Worm (Caenorhabditis elegans) whole organism, L1 larva: ENCODE measurements around the gene grl-15.

ENCODE experiments used
- C04F5.9 ChIP-seq: sonication (generic microtip); optimal IDR thresholded peaks from 2 replicates; lab custom pipeline; 2016; ENCODE audit warnings: missing genetic modification characterization, missing compliant biosample characterization
- aha-1 ChIP-seq: fragments of 150-350 bp; optimal IDR thresholded peaks from 2 replicates; lab custom pipeline; 2014; ENCODE audit warnings: missing biosample characterization, missing genetic modification characterization
- ama-1 ChIP-seq: fragments of 150-350 bp; optimal IDR thresholded peaks from 2 replicates; lab custom pipeline; 2014
- blmp-1 ChIP-seq: fragments of 150-350 bp; optimal IDR thresholded peaks from 2 replicates; lab custom pipeline; 2014; ENCODE audit warnings: missing biosample characterization, missing genetic modification characterization
- ceh-8 ChIP-seq: fragments of 200-800 bp; sonication (Bioruptor generic); optimal IDR thresholded peaks from 2 replicates; lab custom pipeline; 2018; ENCODE audit warnings: mild to moderate bottlenecking, missing genetic modification characterization, moderate library complexity, missing compliant biosample characterization
- ceh-88 ChIP-seq: fragments of 200-800 bp; sonication (Bioruptor generic); IDR thresholded peaks from 2 replicates; pipeline ENCODE4 v1.3.6; 2022; ENCODE audit warnings: missing genetic modification characterization, missing compliant biosample characterization
- ceh-90 ChIP-seq: sonication (generic microtip); optimal IDR thresholded peaks from 2 replicates; lab custom pipeline; 2016; ENCODE audit warnings: missing genetic modification characterization, missing compliant biosample characterization
- ces-1 ChIP-seq: fragments of 150-350 bp; optimal IDR thresholded peaks from 2 replicates; lab custom pipeline; 2014; ENCODE audit warnings: missing biosample characterization, missing genetic modification reagents, missing genetic modification characterization
- dpl-1 ChIP-seq, 3 experiments: fragments of 150-350 bp in 2 of 3; sonication (generic microtip) in 1 of 3; optimal IDR thresholded peaks; 2 replicates each; lab custom pipeline; 2014 to 2017; ENCODE audit warnings: missing biosample characterization in 3 of 3, missing genetic modification characterization in 3 of 3, missing genetic modification reagents in 3 of 3
- dsc-1 ChIP-seq: sonication (generic microtip); optimal IDR thresholded peaks from 2 replicates; lab custom pipeline; 2016; ENCODE audit warnings: mild to moderate bottlenecking, missing genetic modification characterization, missing compliant biosample characterization
- efl-1 ChIP-seq, 4 experiments: fragments of 150-350 bp; optimal IDR thresholded peaks in 3 of 4; peaks in 1 of 4; 1 replicate in 1 of 4; 2 replicates in 3 of 4; lab custom pipeline; 2014; ENCODE audit warnings: missing biosample characterization in 2 of 4, missing genetic modification characterization in 2 of 4, missing genetic modification reagents in 2 of 4
- fkh-10 ChIP-seq: sonication (generic microtip); optimal IDR thresholded peaks from 2 replicates; lab custom pipeline; 2017; ENCODE audit warnings: missing biosample characterization, missing genetic modification reagents, missing genetic modification characterization
- fkh-8 ChIP-seq: sonication (generic microtip); optimal IDR thresholded peaks from 2 replicates; lab custom pipeline; 2016; ENCODE audit warnings: mild to moderate bottlenecking, missing genetic modification characterization, missing compliant biosample characterization
- grh-1 ChIP-seq: fragments of 200-800 bp; sonication (Bioruptor generic); IDR thresholded peaks from 2 replicates; pipeline ENCODE4 v1.3.6; 2022; ENCODE audit warnings: missing genetic modification reagents, missing genetic modification characterization, missing compliant biosample characterization
- hlh-17 ChIP-seq: fragments of 200-800 bp; sonication (Bioruptor generic); optimal IDR thresholded peaks from 2 replicates; lab custom pipeline; 2018; ENCODE audit warnings: missing genetic modification characterization, mild to moderate bottlenecking, missing compliant biosample characterization, moderate library complexity, borderline replicate concordance
- irx-1 ChIP-seq: sonication (generic microtip); optimal IDR thresholded peaks from 2 replicates; lab custom pipeline; 2016; ENCODE audit warnings: missing genetic modification characterization, missing compliant biosample characterization
- jun-1 ChIP-seq: fragments of 150-350 bp; optimal IDR thresholded peaks from 2 replicates; lab custom pipeline; 2014; ENCODE audit warnings: missing biosample characterization, missing genetic modification reagents, missing genetic modification characterization
- lin-13 ChIP-seq: fragments of 150-350 bp; optimal IDR thresholded peaks from 2 replicates; lab custom pipeline; 2014; ENCODE audit warnings: missing biosample characterization, missing genetic modification reagents, missing genetic modification characterization
- lin-14 ChIP-seq: fragments of 200-800 bp; sonication (Bioruptor generic); optimal IDR thresholded peaks from 2 replicates; lab custom pipeline; 2018; ENCODE audit warnings: mild to moderate bottlenecking, missing genetic modification characterization, moderate library complexity, missing compliant biosample characterization
- lin-35 ChIP-seq, 2 experiments: fragments of 150-350 bp; optimal IDR thresholded peaks; 2 replicates each; lab custom pipeline; 2014; ENCODE audit warnings: missing biosample characterization in 2 of 2, missing genetic modification characterization in 2 of 2, missing genetic modification reagents in 2 of 2
- mab-9 ChIP-seq: fragments of 200-800 bp; sonication (Bioruptor generic); IDR thresholded peaks from 2 replicates; pipeline ENCODE4 v1.3.6; 2022; ENCODE audit warnings: missing genetic modification reagents, missing genetic modification characterization, missing compliant biosample characterization
- mdl-1 ChIP-seq, 2 experiments: fragments of 150-350 bp; optimal IDR thresholded peaks; 2 replicates each; lab custom pipeline; 2014 to 2017; ENCODE audit warnings: missing biosample characterization in 2 of 2, missing genetic modification characterization in 2 of 2, inconsistent platforms in 1 of 2
- nhr-11 ChIP-seq: fragments of 150-350 bp; optimal IDR thresholded peaks from 2 replicates; lab custom pipeline; 2014; ENCODE audit warnings: missing biosample characterization, missing genetic modification characterization
- nhr-28 ChIP-seq: fragments of 150-350 bp; optimal IDR thresholded peaks from 2 replicates; lab custom pipeline; 2014; ENCODE audit warnings: missing biosample characterization, missing genetic modification characterization
- nhr-71 ChIP-seq: sonication (generic microtip); optimal IDR thresholded peaks from 2 replicates; lab custom pipeline; 2016; ENCODE audit warnings: mild to moderate bottlenecking, missing genetic modification characterization, moderate library complexity, missing compliant biosample characterization
- nhr-76 ChIP-seq: sonication (generic microtip); optimal IDR thresholded peaks from 2 replicates; lab custom pipeline; 2017; ENCODE audit warnings: missing biosample characterization, missing genetic modification characterization
- nhr-77 ChIP-seq: fragments of 150-350 bp; optimal IDR thresholded peaks from 2 replicates; lab custom pipeline; 2014; ENCODE audit warnings: missing biosample characterization, missing genetic modification characterization
- nhr-84 ChIP-seq: sonication (generic microtip); optimal IDR thresholded peaks from 2 replicates; lab custom pipeline; 2017; ENCODE audit warnings: missing biosample characterization, missing genetic modification characterization
- nhr-85 ChIP-seq: sonication (generic microtip); peaks from one replicate; lab custom pipeline; 2016; ENCODE audit warnings: missing genetic modification characterization, inconsistent platforms, missing compliant biosample characterization
- nhr-90 ChIP-seq: sonication (generic microtip); optimal IDR thresholded peaks from 2 replicates; lab custom pipeline; 2016; ENCODE audit warnings: mild to moderate bottlenecking, missing genetic modification characterization, missing compliant biosample characterization; ENCODE audit not compliant: poor library complexity
- pag-3 ChIP-seq: sonication (generic microtip); optimal IDR thresholded peaks from 2 replicates; lab custom pipeline; 2017; ENCODE audit warnings: missing genetic modification characterization, mild to moderate bottlenecking, missing compliant biosample characterization, antibody characterized with exemption, borderline replicate concordance; ENCODE audit not compliant: insufficient read depth
- pax-3 ChIP-seq: fragments of 200-800 bp; sonication (Bioruptor generic); optimal IDR thresholded peaks from 2 replicates; lab custom pipeline; 2018; ENCODE audit warnings: mild to moderate bottlenecking, missing genetic modification characterization, moderate library complexity, missing compliant biosample characterization
- pqm-1 ChIP-seq: sonication (generic microtip); optimal IDR thresholded peaks from 3 replicates; lab custom pipeline; 2017; ENCODE audit warnings: missing biosample characterization, missing genetic modification characterization
- rnt-1 ChIP-seq: sonication (generic microtip); optimal IDR thresholded peaks from 2 replicates; lab custom pipeline; 2016; ENCODE audit warnings: mild to moderate bottlenecking, missing genetic modification characterization, moderate library complexity, missing compliant biosample characterization
- skn-1 ChIP-seq: fragments of 150-350 bp; optimal IDR thresholded peaks from 2 replicates; lab custom pipeline; 2014; ENCODE audit warnings: missing biosample characterization, missing genetic modification characterization
- snpc-4 ChIP-seq: fragments of 150-350 bp; optimal IDR thresholded peaks from 2 replicates; lab custom pipeline; 2014; ENCODE audit warnings: missing biosample characterization, missing genetic modification characterization
- snu-23 ChIP-seq: sonication (generic microtip); optimal IDR thresholded peaks from 2 replicates; lab custom pipeline; 2016; ENCODE audit warnings: missing genetic modification characterization, missing compliant biosample characterization
- tbx-2 ChIP-seq: sonication (generic microtip); optimal IDR thresholded peaks from 2 replicates; lab custom pipeline; 2016; ENCODE audit warnings: missing genetic modification characterization, missing compliant biosample characterization
- tlp-1 ChIP-seq: fragments of 150-350 bp; optimal IDR thresholded peaks from 2 replicates; lab custom pipeline; 2014; ENCODE audit warnings: missing biosample characterization, missing genetic modification characterization
- unc-130 ChIP-seq: fragments of 150-350 bp; optimal IDR thresholded peaks from 2 replicates; lab custom pipeline; 2017; ENCODE audit warnings: missing biosample characterization, missing genetic modification characterization, inconsistent platforms
- unc-62 ChIP-seq: fragments of 150-350 bp; optimal IDR thresholded peaks from 2 replicates; lab custom pipeline; 2014; ENCODE audit warnings: missing biosample characterization, missing genetic modification reagents, missing genetic modification characterization
- vab-15 ChIP-seq: sonication (generic microtip); optimal IDR thresholded peaks from 2 replicates; lab custom pipeline; 2017; ENCODE audit warnings: missing genotype, mild to moderate bottlenecking, missing genetic modification characterization, missing compliant biosample characterization
- zip-4 ChIP-seq: fragments of 200-800 bp; sonication (Bioruptor generic); optimal IDR thresholded peaks from 2 replicates; lab custom pipeline; 2018; ENCODE audit warnings: mild to moderate bottlenecking, missing genetic modification characterization, moderate library complexity, missing compliant biosample characterization
- ztf-11 ChIP-seq, 2 experiments: sonication (generic microtip); optimal IDR thresholded peaks; 2 replicates each; lab custom pipeline; 2016 to 2017; ENCODE audit warnings: missing genetic modification characterization in 2 of 2, missing biosample characterization in 1 of 2, missing compliant biosample characterization in 1 of 2
- ztf-4 ChIP-seq: fragments of 150-350 bp; optimal IDR thresholded peaks from 2 replicates; lab custom pipeline; 2014; ENCODE audit warnings: missing biosample characterization, missing genetic modification characterization

Gene grl-15

DNA sequence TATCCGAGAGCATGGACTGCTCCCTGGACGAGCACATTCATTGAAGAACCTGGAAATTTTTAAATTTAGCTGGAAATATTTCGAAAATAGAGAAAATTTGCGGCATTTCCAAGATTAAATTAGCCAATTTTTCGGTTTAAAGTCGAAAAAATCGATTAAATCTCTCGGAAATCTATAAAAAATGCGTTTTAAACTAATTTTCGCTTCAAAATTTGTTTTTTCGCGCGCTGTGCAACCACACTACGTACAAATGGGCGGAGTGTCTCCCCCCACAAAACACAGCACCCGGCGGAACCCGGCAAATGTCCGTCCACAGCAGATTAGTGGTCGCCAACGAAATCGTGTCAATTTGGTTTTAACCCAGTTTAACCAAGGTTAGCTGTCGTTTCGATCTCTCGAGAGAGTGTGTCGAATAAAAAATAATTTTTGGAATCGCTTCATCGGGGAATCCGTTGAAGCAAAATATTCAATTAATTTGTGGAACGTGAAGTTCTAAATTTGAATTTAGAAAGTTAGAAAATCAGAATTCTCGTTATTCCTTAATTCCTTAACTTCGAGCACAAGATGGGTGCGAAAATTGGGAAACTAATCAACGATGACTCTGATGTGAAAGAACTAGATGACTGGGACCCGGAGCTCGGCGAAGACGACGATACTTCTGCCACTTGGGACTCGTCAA is 14.4 kb upstream of the grl-15 start, which contains the start of the genes tim-1 and Y75B8A.23 (continued):
- peak; percentile 93 for TF ChIP-seq irx-1 (tag; lab: Kevin White, UChicago)
- TF ChIP-seq ceh-90 (tag; lab: Kevin White, UChicago) = peak; percentile 62
- TF ChIP-seq ztf-11 (tag; optimal IDR thresholded peaks at IDR 0.05; lab: Kevin White, UChicago) = peak in 1 of 2 experiments; percentile 91
- peak; percentile 97 for TF ChIP-seq unc-130 (tag; lab: Kevin White, UChicago)
- TF ChIP-seq nhr-28 (tag; lab: Kevin White, UChicago) = no peak
- peak; percentile 89 for TF ChIP-seq C04F5.9 (tag; lab: Kevin White, UChicago)
- TF ChIP-seq ceh-8 = peak; percentile 84
- peak; percentile 97 for TF ChIP-seq tbx-2
- TF ChIP-seq mab-9 (GFP tag; lab: Robert Waterston, UW) = peak; percentile 76
- peak; percentile 97 for TF ChIP-seq nhr-77 (tag; lab: Kevin White, UChicago)
- no peak for TF ChIP-seq unc-62 (GFP tag; lab: Kevin White, UChicago)
- peak; percentile 97 for TF ChIP-seq fkh-8 (tag; lab: Kevin White, UChicago)
- peak; percentile 98 for TF ChIP-seq nhr-85 (tag; lab: Kevin White, UChicago)
- peak; percentile 96 for TF ChIP-seq lin-14 (GFP tag; lab: Kevin White, UChicago)
- TF ChIP-seq nhr-71 (tag; lab: Kevin White, UChicago) = peak; percentile 99
- TF ChIP-seq zip-4 = peak; percentile 89
- peak; percentile 89 for TF ChIP-seq pax-3 (tag; lab: Kevin White, UChicago)
- TF ChIP-seq lin-13 (GFP tag; lab: Kevin White, UChicago) = peak; percentile 95
- no peak for TF ChIP-seq ces-1 (GFP tag; lab: Kevin White, UChicago)
- TF ChIP-seq pqm-1 = no peak
- TF ChIP-seq blmp-1 = peak; percentile 82
- no peak for TF ChIP-seq nhr-84 (tag; lab: Kevin White, UChicago)
- TF ChIP-seq pag-3 (tag; lab: Kevin White, UChicago) = no peak
- peak; percentile 93 for TF ChIP-seq ztf-4 (tag; lab: Kevin White, UChicago)
- peak; percentile 88 for TF ChIP-seq vab-15 (tag; lab: Kevin White, UChicago)
- peak; percentile 100 for TF ChIP-seq snpc-4
- peak; percentile 93 for TF ChIP-seq grh-1 (GFP tag; lab: Robert Waterston, UW)
- peak; percentile 74 for TF ChIP-seq fkh-10 (GFP tag; lab: Kevin White, UChicago)
- peak; percentile 98 for TF ChIP-seq snu-23 (GFP tag; lab: Kevin White, UChicago)
- peak; percentile 91 for TF ChIP-seq jun-1 (tag; lab: Kevin White, UChicago)
- peak in 1 of 2 experiments; percentile 91 for TF ChIP-seq mdl-1 (tag; optimal IDR thresholded peaks at IDR 0.05; lab: Kevin White, UChicago)
- peak; percentile 67 for TF ChIP-seq aha-1 (tag; lab: Kevin White, UChicago)
- TF ChIP-seq hlh-17 (GFP tag; lab: Kevin White, UChicago) = peak; percentile 89

DNA sequence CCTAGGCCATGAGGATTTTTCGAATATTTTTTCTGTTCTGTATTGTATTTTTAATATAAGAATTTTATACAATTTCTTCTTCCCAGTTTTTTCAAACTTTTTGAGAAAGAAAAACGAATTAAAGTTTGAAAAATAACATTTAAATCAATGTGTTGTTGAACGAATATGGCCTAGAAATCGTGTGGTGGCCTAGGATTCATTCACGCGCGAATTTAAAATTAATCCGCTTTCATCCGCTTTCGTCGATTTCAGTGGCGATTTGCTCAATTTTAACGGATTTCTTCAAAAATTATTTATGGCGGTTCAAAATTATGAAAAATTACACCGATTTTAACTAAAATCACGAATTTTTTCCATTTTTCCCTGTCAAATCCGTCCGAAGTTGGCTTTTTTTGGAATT is 11.5 kb upstream of the grl-15 start:
- TF ChIP-seq ceh-90 (tag; lab: Kevin White, UChicago) (peak; percentile 58), zip-4 (no peak), C04F5.9 (tag; lab: Kevin White, UChicago) (no peak), dsc-1 (tag; lab: Kevin White, UChicago) (no peak), nhr-84 (tag; lab: Kevin White, UChicago) (no peak), rnt-1 (tag; lab: Kevin White, UChicago) (peak; percentile 26), aha-1 (tag; lab: Kevin White, UChicago) (no peak), dpl-1 (GFP tag; optimal IDR thresholded peaks at IDR 0.05; lab: Kevin White, UChicago) (peak in 2 of 3 experiments; percentile 3 to 42), ama-1 (no peak), nhr-11 (tag; lab: Kevin White, UChicago) (no peak), tbx-2 (no peak), lin-35 (GFP tag; optimal IDR thresholded peaks at IDR 0.05; lab: Kevin White, UChicago) (peak in 1 of 2 experiments; percentile 5), efl-1 (optimal IDR thresholded peaks at IDR 0.05; lab: Kevin White, UChicago) (peak; percentile 7 to 59), efl-1 (GFP tag; optimal IDR thresholded peaks at IDR 0.05 in 1 of 2; lab: Kevin White, UChicago) (peak; percentile 52 to 88), nhr-85 (tag; lab: Kevin White, UChicago) (no peak), ceh-88 (GFP tag; lab: Robert Waterston, UW) (no peak), snpc-4 (no peak), ces-1 (GFP tag; lab: Kevin White, UChicago) (no peak), pag-3 (tag; lab: Kevin White, UChicago) (no peak), lin-14 (GFP tag; lab: Kevin White, UChicago) (no peak), nhr-76 (tag; lab: Kevin White, UChicago) (no peak), nhr-90 (no peak), tlp-1 (tag; lab: Kevin White, UChicago) (no peak), skn-1 (tag; lab: Kevin White, UChicago) (no peak)
